Worm (Caenorhabditis elegans) whole organism, L2 larva: ENCODE data around the gene ins-23.

Experiments
- C34F6.9 ChIP-seq: fragments of 150-350 bp; optimal IDR thresholded peaks from 2 replicates; lab custom pipeline; 2014; ENCODE audit warnings: missing biosample characterization, missing genetic modification characterization
- F13H6.1 ChIP-seq: sonication (generic microtip); optimal IDR thresholded peaks from 2 replicates; lab custom pipeline; 2016; ENCODE audit warnings: missing genetic modification characterization, missing compliant biosample characterization
- alr-1 ChIP-seq: fragments of 150-350 bp; optimal IDR thresholded peaks from 2 replicates; lab custom pipeline; 2014; ENCODE audit warnings: missing biosample characterization, missing genetic modification characterization
- aly-2 ChIP-seq: fragments of 150-350 bp; optimal IDR thresholded peaks from 2 replicates; lab custom pipeline; 2014; ENCODE audit warnings: missing biosample characterization, missing genetic modification characterization
- ama-1 ChIP-seq: fragments of 150-350 bp; optimal IDR thresholded peaks from 2 replicates; lab custom pipeline; 2018; ENCODE audit warnings: inconsistent platforms
- blmp-1 ChIP-seq: sonication (generic microtip); optimal IDR thresholded peaks from 2 replicates; lab custom pipeline; 2017; ENCODE audit warnings: missing genetic modification characterization, mild to moderate bottlenecking, missing compliant biosample characterization, antibody characterized with exemption, moderate library complexity; ENCODE audit not compliant: insufficient read depth
- ceh-16 ChIP-seq: fragments of 150-350 bp; optimal IDR thresholded peaks from 2 replicates; lab custom pipeline; 2014; ENCODE audit warnings: missing biosample characterization, missing genetic modification characterization
- crh-2 ChIP-seq: sonication (generic microtip); optimal IDR thresholded peaks from 2 replicates; lab custom pipeline; 2017; ENCODE audit warnings: missing biosample characterization, missing genetic modification characterization
- egl-27 ChIP-seq: sonication (generic microtip); optimal IDR thresholded peaks from 3 replicates; lab custom pipeline; 2017; ENCODE audit warnings: missing biosample characterization, missing genetic modification reagents, missing genetic modification characterization
- elt-1 ChIP-seq: fragments of 150-350 bp; optimal IDR thresholded peaks from 2 replicates; lab custom pipeline; 2014; ENCODE audit warnings: missing biosample characterization, missing genetic modification characterization
- fos-1 ChIP-seq: fragments of 150-350 bp; optimal IDR thresholded peaks from 2 replicates; lab custom pipeline; 2014; ENCODE audit warnings: missing biosample characterization, missing genetic modification characterization
- gmeb-1 ChIP-seq: fragments of 150-350 bp; optimal IDR thresholded peaks from 2 replicates; lab custom pipeline; 2014; ENCODE audit warnings: missing biosample characterization, missing genetic modification characterization
- lin-11 ChIP-seq: fragments of 150-350 bp; sonication (generic microtip); optimal IDR thresholded peaks from 2 replicates; lab custom pipeline; 2014; ENCODE audit warnings: missing biosample characterization, missing genetic modification characterization, inconsistent platforms, mixed read lengths
- lsy-2 ChIP-seq, 2 experiments: fragments of 150-350 bp in 1 of 2; sonication (generic microtip) in 1 of 2; optimal IDR thresholded peaks; 2 replicates each; lab custom pipeline; 2014 to 2017; ENCODE audit warnings: missing biosample characterization in 2 of 2, missing genetic modification characterization in 2 of 2
- mbf-1 ChIP-seq: sonication (generic microtip); optimal IDR thresholded peaks from 2 replicates; lab custom pipeline; 2017; ENCODE audit warnings: missing biosample characterization, missing genetic modification characterization
- mdl-1 ChIP-seq, 2 experiments: fragments of 150-350 bp in 1 of 2; sonication (generic microtip) in 1 of 2; optimal IDR thresholded peaks; 2 replicates each; lab custom pipeline; 2017; ENCODE audit warnings: missing biosample characterization in 2 of 2, missing genetic modification characterization in 2 of 2
- nhr-129 ChIP-seq: fragments of 150-350 bp; optimal IDR thresholded peaks from 2 replicates; lab custom pipeline; 2014; ENCODE audit warnings: missing biosample characterization, missing genetic modification characterization
- nhr-21 ChIP-seq: fragments of 150-350 bp; optimal IDR thresholded peaks from 2 replicates; lab custom pipeline; 2014; ENCODE audit warnings: missing biosample characterization, missing genetic modification characterization
- nhr-23 ChIP-seq: fragments of 150-350 bp; optimal IDR thresholded peaks from 2 replicates; lab custom pipeline; 2014; ENCODE audit warnings: missing biosample characterization, missing genetic modification reagents, missing genetic modification characterization
- nhr-237 ChIP-seq: fragments of 150-350 bp; optimal IDR thresholded peaks from 2 replicates; lab custom pipeline; 2014; ENCODE audit warnings: missing biosample characterization, missing genetic modification characterization
- nhr-25 ChIP-seq: fragments of 150-350 bp; sonication (generic microtip); optimal IDR thresholded peaks from 3 replicates; lab custom pipeline; 2014; ENCODE audit warnings: missing biosample characterization, missing genetic modification characterization
- nhr-6 ChIP-seq: fragments of 150-350 bp; optimal IDR thresholded peaks from 2 replicates; lab custom pipeline; 2014; ENCODE audit warnings: missing biosample characterization, missing genetic modification characterization
- nhr-77 ChIP-seq: fragments of 150-350 bp; optimal IDR thresholded peaks from 2 replicates; lab custom pipeline; 2014; ENCODE audit warnings: missing biosample characterization, missing genetic modification characterization
- peb-1 ChIP-seq: fragments of 150-350 bp; optimal IDR thresholded peaks from 2 replicates; lab custom pipeline; 2014; ENCODE audit warnings: missing biosample characterization, missing genetic modification characterization
- sem-4 ChIP-seq: fragments of 150-350 bp; optimal IDR thresholded peaks from 2 replicates; lab custom pipeline; 2014; ENCODE audit warnings: missing biosample characterization, missing genetic modification reagents, missing genetic modification characterization
- sma-3 ChIP-seq: sonication (generic microtip); optimal IDR thresholded peaks from 2 replicates; lab custom pipeline; 2016; ENCODE audit warnings: missing genetic modification reagents, missing genetic modification characterization, missing compliant biosample characterization
- sma-9 ChIP-seq, 2 experiments: fragments of 150-350 bp in 1 of 2; sonication (generic microtip) in 1 of 2; optimal IDR thresholded peaks; 2 replicates each; lab custom pipeline; 2014 to 2016; ENCODE audit warnings: missing genetic modification characterization in 2 of 2, mild to moderate bottlenecking in 1 of 2, missing biosample characterization in 1 of 2, missing compliant biosample characterization in 1 of 2, missing genetic modification reagents in 1 of 2, moderate library complexity in 1 of 2
- snpc-4 ChIP-seq: fragments of 150-350 bp; optimal IDR thresholded peaks from 2 replicates; lab custom pipeline; 2014; ENCODE audit warnings: missing biosample characterization, missing genetic modification characterization
- unc-39 ChIP-seq: fragments of 150-350 bp; optimal IDR thresholded peaks from 2 replicates; lab custom pipeline; 2014; ENCODE audit warnings: missing biosample characterization, missing genetic modification characterization
- unc-55 ChIP-seq: fragments of 150-350 bp; sonication (generic microtip); optimal IDR thresholded peaks from 3 replicates; lab custom pipeline; 2014; ENCODE audit warnings: missing biosample characterization, missing genetic modification reagents, missing genetic modification characterization
- ztf-1 ChIP-seq: fragments of 200-800 bp; sonication (Bioruptor generic); conservative IDR thresholded peaks from 2 replicates; pipeline ENCODE4 v1.3.6; 2022; ENCODE audit warnings: missing genetic modification characterization, missing compliant biosample characterization
- ztf-11 ChIP-seq: sonication (generic microtip); optimal IDR thresholded peaks from 2 replicates; lab custom pipeline; 2017; ENCODE audit warnings: missing biosample characterization, missing genetic modification characterization
- ztf-4 ChIP-seq: fragments of 150-350 bp; optimal IDR thresholded peaks from 2 replicates; lab custom pipeline; 2014; ENCODE audit warnings: missing biosample characterization, missing genetic modification characterization

ins-23 gene

ce11 chrIII:10057518-10057917 lies 29.5 kb downstream of the ins-23 start, which contains the start of gene T16G12.4:
Gene T16G12.4, plus strand, starts transcription at chrIII:10057818.
- no peak for TF ChIP-seq ztf-4 (tag; lab: Kevin White, UChicago)
- TF ChIP-seq, all 48 proteins: peak for 0

ce11 chrIII:10059002-10059401 lies 31.0 kb downstream of the ins-23 start, which contains the start of gene T16G12.8:
Gene T16G12.8, plus strand, starts transcription at chrIII:10059302.
- no peak for TF ChIP-seq blmp-1 (tag; lab: Kevin White, UChicago)
- no peak for TF ChIP-seq nhr-77
- no peak for TF ChIP-seq ama-1 (lab: Kevin White, UChicago)
- no peak for TF ChIP-seq snpc-4
- TF ChIP-seq nhr-23, result no peak
- TF ChIP-seq crh-2, result no peak

- TF ChIP-seq egl-27, result no peak
- no peak for TF ChIP-seq ztf-4 (tag; lab: Kevin White, UChicago)
- no peak for TF ChIP-seq C34F6.9
- no peak for TF ChIP-seq ztf-1 (GFP tag; lab: Robert Waterston, UW)
- no peak for TF ChIP-seq nhr-21 (tag; lab: Kevin White, UChicago)
- no peak for TF ChIP-seq blmp-1 (tag; lab: Kevin White, UChicago)
- no peak for TF ChIP-seq fos-1 (tag; lab: Kevin White, UChicago)
- TF ChIP-seq nhr-6, result no peak
- no peak for TF ChIP-seq peb-1 (tag; lab: Kevin White, UChicago)
- TF ChIP-seq lin-11 (tag; lab: Kevin White, UChicago), result no peak
Observed at ce11 chrIII:10060573-10060972, 32.5 kb downstream of the ins-23 start, which contains the start of gene T16G12.13. Gene T16G12.13, plus strand, starts transcription at chrIII:10060865.

ce11 chrIII:10064140-10064539 lies 36.1 kb downstream of the ins-23 start, which contains the start of gene ekl-6:
Gene ekl-6, plus strand, starts transcription at chrIII:10064404.
- peak; percentile 73 for TF ChIP-seq C34F6.9
- TF ChIP-seq sma-3 (GFP tag; lab: Kevin White, UChicago), result peak; percentile 63
- no peak for TF ChIP-seq nhr-6
- peak; percentile 58 for TF ChIP-seq F13H6.1 (tag; lab: Kevin White, UChicago)
- peak; percentile 4 for TF ChIP-seq crh-2
- TF ChIP-seq fos-1 (tag; lab: Kevin White, UChicago), result peak; percentile 21
- peak; percentile 68 for TF ChIP-seq sma-9 (GFP tag; optimal IDR thresholded peaks at IDR 0.05; lab: Kevin White, UChicago)
- TF ChIP-seq sma-9 (tag; optimal IDR thresholded peaks at IDR 0.05; lab: Kevin White, UChicago), result no peak
- peak; percentile 51 for TF ChIP-seq gmeb-1 (tag; lab: Kevin White, UChicago)
- TF ChIP-seq lsy-2 (tag; optimal IDR thresholded peaks at IDR 0.05; lab: Kevin White, UChicago), result peak in 1 of 2 experiments; percentile 47
- TF ChIP-seq unc-39 (tag; lab: Kevin White, UChicago), result no peak
- TF ChIP-seq unc-55, result peak; percentile 54
- TF ChIP-seq aly-2 (tag; lab: Kevin White, UChicago), result no peak
- TF ChIP-seq, all 48 proteins: peak for 9

ce11 chrIII:10069278-10069677 lies 41.2 kb downstream of the ins-23 start, which contains the start of gene T16G12.6:
Gene T16G12.6, plus strand, starts transcription at chrIII:10069578.
- TF ChIP-seq fos-1 (tag; lab: Kevin White, UChicago) (no peak), nhr-25 (tag; lab: Kevin White, UChicago) (no peak), C34F6.9 (no peak), nhr-21 (tag; lab: Kevin White, UChicago) (no peak), mdl-1 (tag; optimal IDR thresholded peaks at IDR 0.05; lab: Kevin White, UChicago) (no peak), nhr-129 (tag; lab: Kevin White, UChicago) (no peak), lin-11 (tag; lab: Kevin White, UChicago) (no peak), sma-9 (GFP tag; optimal IDR thresholded peaks at IDR 0.05; lab: Kevin White, UChicago) (no peak), sma-9 (tag; optimal IDR thresholded peaks at IDR 0.05; lab: Kevin White, UChicago) (no peak), ztf-11 (no peak), ceh-16 (tag; lab: Kevin White, UChicago) (no peak), mbf-1 (tag; lab: Kevin White, UChicago) (no peak), sem-4 (tag; lab: Kevin White, UChicago) (no peak), elt-1 (tag; lab: Kevin White, UChicago) (no peak), lsy-2 (tag; optimal IDR thresholded peaks at IDR 0.05; lab: Kevin White, UChicago) (no peak), nhr-237 (tag; lab: Kevin White, UChicago) (no peak), alr-1 (tag; lab: Kevin White, UChicago) (no peak), unc-55 (no peak)
